ENCODE assay signal across 4 worm cellular contexts in the genomic region with DNA sequence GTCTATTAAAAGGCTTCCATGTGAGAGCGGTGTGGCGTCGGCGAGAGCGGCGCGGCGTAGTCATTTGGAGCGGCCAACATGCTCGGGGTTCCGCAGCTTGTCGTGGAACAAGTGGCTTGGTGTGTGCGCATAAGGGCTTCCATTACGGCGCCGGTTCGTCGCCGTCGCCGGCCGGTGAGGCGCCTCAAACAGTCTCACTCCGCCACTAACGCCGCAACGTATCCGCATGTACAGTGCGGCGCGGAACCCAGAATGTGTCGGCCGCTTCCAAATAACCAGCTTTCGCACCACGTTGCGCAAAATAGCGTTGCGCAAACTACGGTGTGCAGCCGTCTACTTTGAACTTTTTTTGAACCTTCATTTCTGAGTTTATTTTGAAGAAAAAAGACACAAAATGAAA.
TF ChIP-seq lines count a peak whose summit lies in the region.

No protein-coding gene starts in this region.

TF ChIP-seq in whole organism, L4 larva, 104 proteins besides CTCF, POLR2A, EP300 and RAD21:
- no peak for TF ChIP-seq aly-2 (tag; optimal IDR thresholded peaks at IDR 0.05; lab: Kevin White, UChicago)
- no peak for TF ChIP-seq zfp-2 (tag; optimal IDR thresholded peaks at IDR 0.05; lab: Kevin White, UChicago)
- TF ChIP-seq tra-1 (GFP tag; IDR thresholded peaks at IDR 0.05; lab: Robert Waterston, UW): no peak
- no peak for TF ChIP-seq dve-1 (tag; optimal IDR thresholded peaks at IDR 0.05; lab: Kevin White, UChicago; ENCODE audit: insufficient read depth)
- no peak for TF ChIP-seq hlh-11 (tag; optimal IDR thresholded peaks at IDR 0.05; lab: Kevin White, UChicago)
- TF ChIP-seq mep-1 (tag; optimal IDR thresholded peaks at IDR 0.05; lab: Kevin White, UChicago): no peak
- TF ChIP-seq set-16 (GFP tag; IDR thresholded peaks at IDR 0.05; lab: Robert Waterston, UW): peak; percentile 91
- 0 out of 2 replicates have a peak, but pooled peaks have one; percentile 27 for TF ChIP-seq egl-43 (GFP tag; IDR thresholded peaks at IDR 0.05; lab: Robert Waterston, UW)
- TF ChIP-seq spr-3 (GFP tag; optimal IDR thresholded peaks at IDR 0.05; lab: Kevin White, UChicago): no peak
- no peak for TF ChIP-seq ces-1 (GFP tag; optimal IDR thresholded peaks at IDR 0.05; lab: Kevin White, UChicago)
- TF ChIP-seq nhr-10 (tag; optimal IDR thresholded peaks at IDR 0.05; lab: Kevin White, UChicago): no peak
- no peak for TF ChIP-seq lim-7 (GFP tag; IDR thresholded peaks at IDR 0.05; lab: Robert Waterston, UW)
- 0 out of 2 replicates have a peak, but pooled peaks have one; percentile 57 for TF ChIP-seq snpc-1.2 (GFP tag; IDR thresholded peaks at IDR 0.05; lab: Robert Waterston, UW)
- no peak for TF ChIP-seq jun-1 (tag; optimal IDR thresholded peaks at IDR 0.05; lab: Kevin White, UChicago)
- no peak for TF ChIP-seq saeg-2 (GFP tag; IDR thresholded peaks at IDR 0.05; lab: Robert Waterston, UW)
- TF ChIP-seq mdt-29 (GFP tag; IDR thresholded peaks at IDR 0.05; lab: Robert Waterston, UW): no peak
- 0 out of 2 replicates have a peak, but pooled peaks have one; percentile 22 for TF ChIP-seq Y48G9A.11 (GFP tag; IDR thresholded peaks at IDR 0.05; lab: Robert Waterston, UW)
- no peak for TF ChIP-seq nhr-11 (tag; optimal IDR thresholded peaks at IDR 0.05; lab: Kevin White, UChicago)
- TF ChIP-seq php-3 (GFP tag; IDR thresholded peaks at IDR 0.05; lab: Robert Waterston, UW): peak; percentile 19; the same call in 1 of the 2 replicates

TF ChIP-seq in whole organism, late embryonic, 69 proteins besides CTCF, POLR2A, EP300 and RAD21:
- no peak for TF ChIP-seq ttx-3 (tag; optimal IDR thresholded peaks at IDR 0.05; lab: Kevin White, UChicago)
- no peak for TF ChIP-seq lim-6 (tag; optimal IDR thresholded peaks at IDR 0.05; lab: Kevin White, UChicago)
- peak; percentile 27 for TF ChIP-seq mec-3 (tag; optimal IDR thresholded peaks at IDR 0.05; lab: Kevin White, UChicago; ENCODE audit: borderline replicate concordance)
- no peak for TF ChIP-seq T23F11.4 (GFP tag; optimal IDR thresholded peaks at IDR 0.05; lab: Kevin White, UChicago)
- no peak for TF ChIP-seq dve-1 (tag; optimal IDR thresholded peaks at IDR 0.05; lab: Kevin White, UChicago)

TF ChIP-seq in whole organism, midembryonic, 9 proteins besides CTCF, POLR2A, EP300 and RAD21:
- TF ChIP-seq klf-2 (GFP tag; conservative IDR thresholded peaks at IDR 0.05; lab: Robert Waterston, UW) (no peak), tab-1 (GFP tag; IDR thresholded peaks at IDR 0.05; lab: Robert Waterston, UW) (peak; percentile 61; the same call in 1 of the 2 replicates)

TF ChIP-seq in whole organism, young adult, 124 proteins besides CTCF, POLR2A, EP300 and RAD21:
- TF ChIP-seq ets-4 (GFP tag; optimal IDR thresholded peaks at IDR 0.05; lab: Kevin White, UChicago) (no peak), snpc-4 (GFP tag; optimal IDR thresholded peaks at IDR 0.05; lab: Kevin White, UChicago) (no peak), snpc-4 (tag; optimal IDR thresholded peaks at IDR 0.05; lab: Kevin White, UChicago) (peak in 1 of 4 experiments; percentile 86), pbrm-1 (GFP tag; IDR thresholded peaks at IDR 0.05; lab: Robert Waterston, UW) (0 out of 2 replicates have a peak, but pooled peaks have one; percentile 18), egrh-3 (GFP tag; IDR thresholded peaks at IDR 0.05; lab: Robert Waterston, UW) (peak; percentile 56; the same call in 1 of the 2 replicates), snpc-1.1 (tag; optimal IDR thresholded peaks at IDR 0.05; lab: Kevin White, UChicago; ENCODE audit: insufficient read depth) (peak; percentile 43), F37B4.10 (GFP tag; IDR thresholded peaks at IDR 0.05; lab: Robert Waterston, UW) (no peak), hmg-1.2 (GFP tag; IDR thresholded peaks at IDR 0.05; lab: Robert Waterston, UW) (0 out of 2 replicates have a peak, but pooled peaks have one; percentile 24), zfh-2 (GFP tag; conservative IDR thresholded peaks at IDR 0.05; lab: Robert Waterston, UW) (peak; percentile 84), madf-3 (GFP tag; IDR thresholded peaks at IDR 0.05; lab: Robert Waterston, UW) (0 out of 2 replicates have a peak, but pooled peaks have one; percentile 13), chd-7 (tag; optimal IDR thresholded peaks at IDR 0.05; lab: Kevin White, UChicago) (no peak), aptf-2 (GFP tag; conservative IDR thresholded peaks at IDR 0.05; lab: Robert Waterston, UW) (no peak)
